Worm (Caenorhabditis elegans) whole organism, young adult: ENCODE measurements around the gene fbxb-74.

Source experiments
- F49E8.2 ChIP-seq: sonication (generic microtip); optimal IDR thresholded peaks from 3 replicates; lab custom pipeline; 2017; ENCODE audit warnings: missing genetic modification characterization, mild to moderate bottlenecking, missing compliant biosample characterization, antibody characterized with exemption, moderate library complexity; ENCODE audit not compliant: insufficient read depth
- bed-2 ChIP-seq: fragments of 200-800 bp; sonication (Bioruptor generic); IDR thresholded peaks from 2 replicates; pipeline ENCODE4 v1.3.6; 2022; ENCODE audit warnings: missing genetic modification reagents, missing genetic modification characterization, missing compliant biosample characterization
- lir-1 ChIP-seq: fragments of 200-800 bp; sonication (Bioruptor generic); conservative IDR thresholded peaks from 2 replicates; pipeline ENCODE4 v1.3.6; 2022; ENCODE audit warnings: missing genetic modification reagents, missing genetic modification characterization, missing compliant biosample characterization
- nfya-1 ChIP-seq: sonication (generic microtip); optimal IDR thresholded peaks from 2 replicates; lab custom pipeline; 2017; ENCODE audit warnings: antibody characterized with exemption, missing compliant biosample characterization, missing genetic modification characterization, borderline replicate concordance; ENCODE audit not compliant: insufficient read depth
- tbp1 ChIP-seq: fragments of 200-800 bp; sonication (Bioruptor generic); optimal IDR thresholded peaks from 2 replicates; lab custom pipeline; 2018; ENCODE audit warnings: mild to moderate bottlenecking, missing genetic modification characterization, missing compliant biosample characterization
- xnd-1 ChIP-seq: sonication (generic microtip); optimal IDR thresholded peaks from 2 replicates; lab custom pipeline; 2016; ENCODE audit warnings: missing genotype, missing genetic modification reagents, missing genetic modification characterization, missing compliant biosample characterization

- TF ChIP-seq F49E8.2 (tag; lab: Kevin White, UChicago) (no peak), bed-2 (GFP tag; lab: Robert Waterston, UW) (no peak), nfya-1 (tag; lab: Kevin White, UChicago) (no peak), tbp1 (GFP tag; lab: Kevin White, UChicago) (peak; percentile 34), lir-1 (GFP tag; lab: Robert Waterston, UW) (no peak), xnd-1 (tag; lab: Kevin White, UChicago) (no peak)
Observed at ce11 chrIV:4407055-4407461, 32.0 kb downstream of the fbxb-74 start.
